Worm (Caenorhabditis elegans) whole organism, young adult: ENCODE data around the gene C56E6.4.

Experiments
- C17E4.6 ChIP-seq: fragments of 200-800 bp; sonication (Bioruptor generic); IDR thresholded peaks from 2 replicates; pipeline ENCODE4 v1.3.6; 2022; ENCODE audit warnings: missing genetic modification reagents, missing genetic modification characterization, missing compliant biosample characterization
- D2030.7 ChIP-seq: fragments of 200-800 bp; sonication (Bioruptor generic); IDR thresholded peaks from 2 replicates; pipeline ENCODE4 v1.3.6; 2022; ENCODE audit warnings: missing genetic modification reagents, missing genetic modification characterization, missing compliant biosample characterization
- F10E7.11 ChIP-seq: sonication (generic microtip); optimal IDR thresholded peaks from 2 replicates; lab custom pipeline; 2017; ENCODE audit warnings: mild to moderate bottlenecking, missing genetic modification characterization, moderate library complexity, missing compliant biosample characterization
- F55B11.4 ChIP-seq: sonication (generic microtip); optimal IDR thresholded peaks from 2 replicates; lab custom pipeline; 2016; ENCODE audit warnings: missing compliant biosample characterization, missing genetic modification characterization, borderline replicate concordance; ENCODE audit not compliant: insufficient read depth
- Y53G8AR.9 ChIP-seq: fragments of 200-800 bp; sonication (Bioruptor generic); conservative IDR thresholded peaks from 2 replicates; pipeline ENCODE4 v1.3.6; 2022; ENCODE audit warnings: missing genetic modification reagents, missing genetic modification characterization, missing compliant biosample characterization
- Y67H2A.10 ChIP-seq: fragments of 200-800 bp; sonication (Bioruptor generic); conservative IDR thresholded peaks from 2 replicates; pipeline ENCODE4 v1.3.6; 2022; ENCODE audit warnings: missing genetic modification reagents, missing genetic modification characterization, missing compliant biosample characterization
- Y79H2A.3 ChIP-seq: fragments of 200-800 bp; sonication (Bioruptor generic); conservative IDR thresholded peaks from 2 replicates; pipeline ENCODE4 v1.3.6; 2022; ENCODE audit warnings: missing genetic modification reagents, missing genetic modification characterization, missing compliant biosample characterization
- Y95B8A.8 ChIP-seq: fragments of 200-800 bp; sonication (Bioruptor generic); IDR thresholded peaks from 2 replicates; pipeline ENCODE4 v1.3.6; 2022; ENCODE audit warnings: missing genetic modification reagents, missing genetic modification characterization, missing compliant biosample characterization
- ZK185.1 ChIP-seq: sonication (generic microtip); optimal IDR thresholded peaks from 2 replicates; lab custom pipeline; 2016; ENCODE audit warnings: mild to moderate bottlenecking, missing genetic modification characterization, missing compliant biosample characterization; ENCODE audit not compliant: poor library complexity, severe bottlenecking
- akir-1 ChIP-seq: fragments of 200-800 bp; sonication (Bioruptor generic); optimal IDR thresholded peaks from 2 replicates; lab custom pipeline; 2018; ENCODE audit warnings: mild to moderate bottlenecking, missing genetic modification characterization, moderate library complexity, missing compliant biosample characterization
- athp-1 ChIP-seq: sonication (generic microtip); optimal IDR thresholded peaks from 2 replicates; lab custom pipeline; 2017; ENCODE audit warnings: mild to moderate bottlenecking, missing genetic modification characterization, missing compliant biosample characterization
- attf-6 ChIP-seq: fragments of 200-800 bp; sonication (Bioruptor generic); IDR thresholded peaks from 2 replicates; pipeline ENCODE4 v1.3.6; 2022; ENCODE audit warnings: missing genetic modification reagents, missing genetic modification characterization, missing compliant biosample characterization
- bed-1 ChIP-seq: fragments of 200-800 bp; sonication (Bioruptor generic); IDR thresholded peaks from 2 replicates; pipeline ENCODE4 v1.3.6; 2022; ENCODE audit warnings: missing genetic modification reagents, missing genetic modification characterization, missing compliant biosample characterization
- cebp-1 ChIP-seq, 2 experiments: fragments of 200-800 bp in 1 of 2; sonication (Bioruptor generic) in 1 of 2; sonication (generic microtip) in 1 of 2; IDR thresholded peaks in 1 of 2; optimal IDR thresholded peaks in 1 of 2; 2 replicates each; pipeline versions ENCODE4 v1.3.6 to Lab custom; 2017 to 2022; ENCODE audit warnings: missing compliant biosample characterization in 2 of 2, missing genetic modification characterization in 2 of 2, mild to moderate bottlenecking in 1 of 2, missing genetic modification reagents in 1 of 2, moderate library complexity in 1 of 2
- cebp-2 ChIP-seq: fragments of 200-800 bp; sonication (Bioruptor generic); IDR thresholded peaks from 2 replicates; pipeline ENCODE4 v1.3.6; 2022; ENCODE audit warnings: missing genetic modification characterization, missing compliant biosample characterization
- ceh-100 ChIP-seq: fragments of 200-800 bp; sonication (Bioruptor generic); IDR thresholded peaks from 2 replicates; pipeline ENCODE4 v1.3.6; 2022; ENCODE audit warnings: missing genetic modification reagents, missing genetic modification characterization, missing compliant biosample characterization
- ceh-79 ChIP-seq: sonication (generic microtip); optimal IDR thresholded peaks from 2 replicates; lab custom pipeline; 2017; ENCODE audit warnings: mild to moderate bottlenecking, missing genetic modification characterization, missing compliant biosample characterization
- ceh-91 ChIP-seq: fragments of 200-800 bp; sonication (Bioruptor generic); IDR thresholded peaks from 2 replicates; pipeline ENCODE4 v1.3.6; 2022; ENCODE audit warnings: missing genetic modification reagents, missing genetic modification characterization, missing compliant biosample characterization
- die-1 ChIP-seq: sonication (generic microtip); optimal IDR thresholded peaks from 2 replicates; lab custom pipeline; 2016; ENCODE audit warnings: missing genotype, mild to moderate bottlenecking, missing genetic modification characterization, missing compliant biosample characterization
- dox-1 ChIP-seq: fragments of 200-800 bp; sonication (Bioruptor generic); IDR thresholded peaks from 2 replicates; pipeline ENCODE4 v1.3.6; 2022; ENCODE audit warnings: missing genetic modification reagents, missing genetic modification characterization, missing compliant biosample characterization
- egl-44 ChIP-seq: fragments of 200-800 bp; sonication (Bioruptor generic); IDR thresholded peaks from 2 replicates; pipeline ENCODE4 v1.3.6; 2022; ENCODE audit warnings: missing genetic modification reagents, missing genetic modification characterization, missing compliant biosample characterization
- ekl-4 ChIP-seq: fragments of 200-800 bp; sonication (Bioruptor generic); IDR thresholded peaks from 2 replicates; pipeline ENCODE4 v1.3.6; 2022; ENCODE audit warnings: missing genetic modification reagents, missing genetic modification characterization, missing compliant biosample characterization
- hmg-1.2 ChIP-seq: fragments of 200-800 bp; sonication (Bioruptor generic); IDR thresholded peaks from 2 replicates; pipeline ENCODE4 v1.3.6; 2022; ENCODE audit warnings: missing genetic modification reagents, missing genetic modification characterization, missing compliant biosample characterization
- hrde-1 ChIP-seq: sonication (generic microtip); optimal IDR thresholded peaks from 2 replicates; lab custom pipeline; 2016; ENCODE audit warnings: missing genetic modification characterization, mild to moderate bottlenecking, missing compliant biosample characterization, moderate library complexity, missing genotype, missing genetic modification reagents, borderline replicate concordance
- hsf-1 ChIP-seq: fragments of 200-800 bp; sonication (Bioruptor generic); IDR thresholded peaks from 2 replicates; pipeline ENCODE4 v1.3.6; 2022; ENCODE audit warnings: missing genetic modification reagents, missing genetic modification characterization, missing compliant biosample characterization
- lag-1 ChIP-seq: fragments of 200-800 bp; sonication (Bioruptor generic); IDR thresholded peaks from 2 replicates; pipeline ENCODE4 v1.3.6; 2022; ENCODE audit warnings: missing genetic modification reagents, missing genetic modification characterization, missing compliant biosample characterization
- lin-35 ChIP-seq, 3 experiments: fragments of 150-350 bp in 2 of 3; sonication (generic microtip) in 1 of 3; optimal IDR thresholded peaks; 2 replicates each; lab custom pipeline; 2014 to 2018; ENCODE audit warnings: missing biosample characterization in 3 of 3, missing genetic modification characterization in 3 of 3, missing genetic modification reagents in 3 of 3
- lsl-1 ChIP-seq: fragments of 200-800 bp; sonication (Bioruptor generic); optimal IDR thresholded peaks from 2 replicates; lab custom pipeline; 2018; ENCODE audit warnings: mild to moderate bottlenecking, missing genetic modification characterization, moderate library complexity, missing compliant biosample characterization
- madf-8 ChIP-seq: fragments of 200-800 bp; sonication (Bioruptor generic); conservative IDR thresholded peaks from 2 replicates; pipeline ENCODE4 v1.3.6; 2022; ENCODE audit warnings: missing genetic modification reagents, missing genetic modification characterization, missing compliant biosample characterization
- mcd-1 ChIP-seq: fragments of 200-800 bp; sonication (Bioruptor generic); IDR thresholded peaks from 2 replicates; pipeline ENCODE4 v1.3.6; 2022; ENCODE audit warnings: missing genetic modification reagents, missing genetic modification characterization, missing compliant biosample characterization
- mes-4 ChIP-seq: sonication (generic microtip); optimal IDR thresholded peaks from 2 replicates; lab custom pipeline; 2016; ENCODE audit warnings: missing genotype, missing genetic modification characterization, missing compliant biosample characterization
- nhr-120 ChIP-seq: fragments of 200-800 bp; sonication (Bioruptor generic); IDR thresholded peaks from 2 replicates; pipeline ENCODE4 v1.3.6; 2022; ENCODE audit warnings: missing genetic modification characterization, missing compliant biosample characterization
- pbrm-1 ChIP-seq: fragments of 200-800 bp; sonication (Bioruptor generic); IDR thresholded peaks from 2 replicates; pipeline ENCODE4 v1.3.6; 2022; ENCODE audit warnings: missing genetic modification reagents, missing genetic modification characterization, missing compliant biosample characterization
- repo-1 ChIP-seq: sonication (generic microtip); optimal IDR thresholded peaks from 2 replicates; lab custom pipeline; 2017; ENCODE audit warnings: mild to moderate bottlenecking, missing genetic modification characterization, missing compliant biosample characterization
- sdz-38 ChIP-seq: sonication (generic microtip); optimal IDR thresholded peaks from 2 replicates; lab custom pipeline; 2016; ENCODE audit warnings: missing genotype, missing genetic modification characterization, missing compliant biosample characterization
- sea-2 ChIP-seq: fragments of 200-800 bp; sonication (Bioruptor generic); IDR thresholded peaks from 2 replicates; pipeline ENCODE4 v1.3.6; 2022; ENCODE audit warnings: missing genetic modification characterization, missing compliant biosample characterization
- snpc-1.3 ChIP-seq: sonication (generic microtip); optimal IDR thresholded peaks from 2 replicates; lab custom pipeline; 2017; ENCODE audit warnings: missing genetic modification characterization, mild to moderate bottlenecking, missing compliant biosample characterization, antibody characterized with exemption, moderate library complexity, missing genotype, missing genetic modification reagents; ENCODE audit not compliant: insufficient read depth
- snpc-3.4 ChIP-seq: sonication (generic microtip); optimal IDR thresholded peaks from 2 replicates; lab custom pipeline; 2017; ENCODE audit warnings: missing genetic modification characterization, mild to moderate bottlenecking, missing compliant biosample characterization, antibody characterized with exemption, moderate library complexity, missing genotype, missing genetic modification reagents
- snpc-4 ChIP-seq, 5 experiments: fragments of 150-350 bp in 1 of 5; sonication (generic microtip) in 4 of 5; optimal IDR thresholded peaks; 2 replicates each; lab custom pipeline; 2014 to 2018; ENCODE audit warnings: missing genetic modification characterization in 5 of 5, missing biosample characterization in 3 of 5, antibody characterized with exemption in 2 of 5, mild to moderate bottlenecking in 2 of 5, missing compliant biosample characterization in 2 of 5, missing genotype in 2 of 5, moderate library complexity in 2 of 5, missing genetic modification reagents in 1 of 5
- tlf-1 ChIP-seq: fragments of 200-800 bp; sonication (Bioruptor generic); optimal IDR thresholded peaks from 2 replicates; lab custom pipeline; 2018; ENCODE audit warnings: mild to moderate bottlenecking, missing genetic modification characterization, missing compliant biosample characterization
- xnd-1 ChIP-seq: sonication (generic microtip); optimal IDR thresholded peaks from 2 replicates; lab custom pipeline; 2016; ENCODE audit warnings: missing genotype, missing genetic modification reagents, missing genetic modification characterization, missing compliant biosample characterization
- ztf-22 ChIP-seq: fragments of 200-800 bp; sonication (Bioruptor generic); optimal IDR thresholded peaks from 2 replicates; lab custom pipeline; 2018; ENCODE audit warnings: mild to moderate bottlenecking, missing genetic modification characterization, moderate library complexity, missing compliant biosample characterization
- ztf-26 ChIP-seq: sonication (generic microtip); optimal IDR thresholded peaks from 2 replicates; lab custom pipeline; 2017; ENCODE audit warnings: missing genetic modification characterization, missing compliant biosample characterization

The C56E6.4 gene

ce11 chrII:6491817-6492452 is 36.6 kb downstream of the C56E6.4 start, which contains the start of the genes T28D9.11 and T28D9.1 (continued):
- TF ChIP-seq dox-1 (peak; percentile 66), lag-1 (GFP tag; lab: Robert Waterston, UW) (no peak), sdz-38 (no peak), Y67H2A.10 (GFP tag; lab: Robert Waterston, UW) (no peak), die-1 (tag; lab: Kevin White, UChicago) (peak; percentile 2), mcd-1 (peak; percentile 66), snpc-4 (GFP tag; optimal IDR thresholded peaks at IDR 0.05; lab: Kevin White, UChicago) (peak; percentile 83), snpc-4 (tag; optimal IDR thresholded peaks at IDR 0.05; lab: Kevin White, UChicago) (peak; percentile 76 to 91 (median 84)), hrde-1 (no peak)

- TF ChIP-seq lsl-1 (GFP tag; lab: Kevin White, UChicago) = peak; percentile 79
- TF ChIP-seq hrde-1 = peak; percentile 81
- no peak for TF ChIP-seq akir-1 (GFP tag; lab: Kevin White, UChicago)
- no peak for TF ChIP-seq F55B11.4 (tag; lab: Kevin White, UChicago)
- TF ChIP-seq ceh-91 (GFP tag; lab: Robert Waterston, UW) = peak; percentile 56
- TF ChIP-seq ztf-22 (GFP tag; lab: Kevin White, UChicago) = no peak
- no peak for TF ChIP-seq dox-1
- TF ChIP-seq snpc-1.3 (tag; lab: Kevin White, UChicago) = peak; percentile 82
- no peak for TF ChIP-seq ztf-26
- peak; percentile 75 for TF ChIP-seq Y53G8AR.9 (GFP tag; lab: Robert Waterston, UW)
- TF ChIP-seq Y79H2A.3 = peak; percentile 89
- TF ChIP-seq athp-1 (tag; lab: Kevin White, UChicago) = peak; percentile 81
- no peak for TF ChIP-seq lin-35 (GFP tag; optimal IDR thresholded peaks at IDR 0.05; lab: Kevin White, UChicago)
- TF ChIP-seq repo-1 (tag; lab: Kevin White, UChicago) = peak; percentile 23
- TF ChIP-seq sea-2 = no peak
- TF ChIP-seq snpc-3.4 = peak; percentile 42
- no peak for TF ChIP-seq bed-1 (GFP tag; lab: Robert Waterston, UW)
- no peak for TF ChIP-seq F10E7.11
- TF ChIP-seq C17E4.6 (GFP tag; lab: Robert Waterston, UW) = 0 out of 2 replicates have a peak, but pooled peaks have one; percentile 66
- TF ChIP-seq ZK185.1 (tag; lab: Kevin White, UChicago) = no peak
- TF ChIP-seq hsf-1 (GFP tag; lab: Robert Waterston, UW) = peak; percentile 63; the same call in 1 of the 2 replicates
- 0 out of 2 replicates have a peak, but pooled peaks have one; percentile 18 for TF ChIP-seq cebp-1 (GFP tag; IDR thresholded peaks at IDR 0.05; lab: Robert Waterston, UW)
- peak; percentile 50 for TF ChIP-seq cebp-1 (tag; optimal IDR thresholded peaks at IDR 0.05; lab: Kevin White, UChicago)
- TF ChIP-seq Y95B8A.8 (GFP tag; lab: Robert Waterston, UW) = peak; percentile 88
- peak; percentile 51 for TF ChIP-seq hmg-1.2
- TF ChIP-seq snpc-4 (GFP tag; optimal IDR thresholded peaks at IDR 0.05; lab: Kevin White, UChicago) = no peak
- TF ChIP-seq snpc-4 (tag; optimal IDR thresholded peaks at IDR 0.05; lab: Kevin White, UChicago) = no peak
- peak; percentile 27 for TF ChIP-seq mes-4 (tag; lab: Kevin White, UChicago)
- TF ChIP-seq ekl-4 (GFP tag; lab: Robert Waterston, UW) = peak; percentile 84
- TF ChIP-seq ceh-79 (tag; lab: Kevin White, UChicago) = no peak
- TF ChIP-seq tlf-1 (GFP tag; lab: Kevin White, UChicago) = peak; percentile 24
- TF ChIP-seq pbrm-1 = 0 out of 2 replicates have a peak, but pooled peaks have one; percentile 37
- TF ChIP-seq attf-6 = peak; percentile 78
- peak; percentile 49 for TF ChIP-seq ceh-100 (GFP tag; lab: Robert Waterston, UW)
- no peak for TF ChIP-seq nhr-120 (GFP tag; lab: Robert Waterston, UW)
- TF ChIP-seq madf-8 (GFP tag; lab: Robert Waterston, UW) = peak; percentile 37; the same call in 1 of the 2 replicates
- TF ChIP-seq D2030.7 = peak; percentile 73
- TF ChIP-seq xnd-1 (tag; lab: Kevin White, UChicago) = peak; percentile 39
- TF ChIP-seq cebp-2 (GFP tag; lab: Robert Waterston, UW) = 0 out of 2 replicates have a peak, but pooled peaks have one; percentile 59
- TF ChIP-seq egl-44 (GFP tag; lab: Robert Waterston, UW) = 0 out of 2 replicates have a peak, but pooled peaks have one; percentile 48
Observed at ce11 chrII:6491187-6491586, 37.3 kb downstream of the C56E6.4 start.
